Worm (Caenorhabditis elegans) whole organism, L2 larva: Measurements from ENCODE around the gene F01E11.3.

ENCODE experiments used
- C34F6.9 ChIP-seq: fragments of 150-350 bp; optimal IDR thresholded peaks from 2 replicates; lab custom pipeline; 2014; ENCODE audit warnings: missing biosample characterization, missing genetic modification characterization
- F13H6.1 ChIP-seq: sonication (generic microtip); optimal IDR thresholded peaks from 2 replicates; lab custom pipeline; 2016; ENCODE audit warnings: missing genetic modification characterization, missing compliant biosample characterization
- R02D3.7 ChIP-seq: fragments of 150-350 bp; optimal IDR thresholded peaks from 2 replicates; lab custom pipeline; 2014; ENCODE audit warnings: missing biosample characterization, missing genetic modification characterization
- Y55F3AM.14 ChIP-seq: fragments of 200-800 bp; sonication (Bioruptor generic); optimal IDR thresholded peaks from 2 replicates; lab custom pipeline; 2018; ENCODE audit warnings: mild to moderate bottlenecking, missing genetic modification characterization, missing compliant biosample characterization
- ZK546.5 ChIP-seq: sonication (generic microtip); optimal IDR thresholded peaks from 2 replicates; lab custom pipeline; 2017; ENCODE audit warnings: missing biosample characterization, missing genetic modification characterization
- alr-1 ChIP-seq: fragments of 150-350 bp; optimal IDR thresholded peaks from 2 replicates; lab custom pipeline; 2014; ENCODE audit warnings: missing biosample characterization, missing genetic modification characterization
- aly-2 ChIP-seq: fragments of 150-350 bp; optimal IDR thresholded peaks from 2 replicates; lab custom pipeline; 2014; ENCODE audit warnings: missing biosample characterization, missing genetic modification characterization
- ama-1 ChIP-seq: fragments of 150-350 bp; optimal IDR thresholded peaks from 2 replicates; lab custom pipeline; 2018; ENCODE audit warnings: inconsistent platforms
- blmp-1 ChIP-seq: sonication (generic microtip); optimal IDR thresholded peaks from 2 replicates; lab custom pipeline; 2017; ENCODE audit warnings: missing genetic modification characterization, mild to moderate bottlenecking, missing compliant biosample characterization, antibody characterized with exemption, moderate library complexity; ENCODE audit not compliant: insufficient read depth
- ceh-82 ChIP-seq: fragments of 150-350 bp; optimal IDR thresholded peaks from 2 replicates; lab custom pipeline; 2014; ENCODE audit warnings: missing biosample characterization, missing genetic modification characterization
- crh-2 ChIP-seq: sonication (generic microtip); optimal IDR thresholded peaks from 2 replicates; lab custom pipeline; 2017; ENCODE audit warnings: missing biosample characterization, missing genetic modification characterization
- dmd-4 ChIP-seq: sonication (generic microtip); optimal IDR thresholded peaks from 2 replicates; lab custom pipeline; 2017; ENCODE audit warnings: missing biosample characterization, missing genetic modification characterization
- egl-27 ChIP-seq: sonication (generic microtip); optimal IDR thresholded peaks from 3 replicates; lab custom pipeline; 2017; ENCODE audit warnings: missing biosample characterization, missing genetic modification reagents, missing genetic modification characterization
- elt-1 ChIP-seq: fragments of 150-350 bp; optimal IDR thresholded peaks from 2 replicates; lab custom pipeline; 2014; ENCODE audit warnings: missing biosample characterization, missing genetic modification characterization
- gmeb-1 ChIP-seq: fragments of 150-350 bp; optimal IDR thresholded peaks from 2 replicates; lab custom pipeline; 2014; ENCODE audit warnings: missing biosample characterization, missing genetic modification characterization
- lin-11 ChIP-seq: fragments of 150-350 bp; sonication (generic microtip); optimal IDR thresholded peaks from 2 replicates; lab custom pipeline; 2014; ENCODE audit warnings: missing biosample characterization, missing genetic modification characterization, inconsistent platforms, mixed read lengths
- lin-13 ChIP-seq: fragments of 150-350 bp; optimal IDR thresholded peaks from 2 replicates; lab custom pipeline; 2014; ENCODE audit warnings: missing biosample characterization, missing genetic modification reagents, missing genetic modification characterization
- lin-39 ChIP-seq: fragments of 150-350 bp; optimal IDR thresholded peaks from 2 replicates; lab custom pipeline; 2014; ENCODE audit warnings: missing biosample characterization, missing genetic modification reagents, missing genetic modification characterization
- mab-5 ChIP-seq: fragments of 150-350 bp; optimal IDR thresholded peaks from 2 replicates; lab custom pipeline; 2014; ENCODE audit warnings: missing biosample characterization, missing genetic modification characterization
- mbf-1 ChIP-seq: sonication (generic microtip); optimal IDR thresholded peaks from 2 replicates; lab custom pipeline; 2017; ENCODE audit warnings: missing biosample characterization, missing genetic modification characterization
- mdl-1 ChIP-seq, 2 experiments: fragments of 150-350 bp in 1 of 2; sonication (generic microtip) in 1 of 2; optimal IDR thresholded peaks; 2 replicates each; lab custom pipeline; 2017; ENCODE audit warnings: missing biosample characterization in 2 of 2, missing genetic modification characterization in 2 of 2
- nhr-10 ChIP-seq: sonication (generic microtip); optimal IDR thresholded peaks from 2 replicates; lab custom pipeline; 2017; ENCODE audit warnings: missing biosample characterization, missing genetic modification characterization
- nhr-11 ChIP-seq: fragments of 150-350 bp; optimal IDR thresholded peaks from 2 replicates; lab custom pipeline; 2014; ENCODE audit warnings: missing biosample characterization, missing genetic modification characterization
- nhr-12 ChIP-seq: fragments of 150-350 bp; optimal IDR thresholded peaks from 2 replicates; lab custom pipeline; 2014; ENCODE audit warnings: missing biosample characterization, missing genetic modification characterization
- nhr-21 ChIP-seq: fragments of 150-350 bp; optimal IDR thresholded peaks from 2 replicates; lab custom pipeline; 2014; ENCODE audit warnings: missing biosample characterization, missing genetic modification characterization
- nhr-23 ChIP-seq: fragments of 150-350 bp; optimal IDR thresholded peaks from 2 replicates; lab custom pipeline; 2014; ENCODE audit warnings: missing biosample characterization, missing genetic modification reagents, missing genetic modification characterization
- nhr-237 ChIP-seq: fragments of 150-350 bp; optimal IDR thresholded peaks from 2 replicates; lab custom pipeline; 2014; ENCODE audit warnings: missing biosample characterization, missing genetic modification characterization
- nhr-25 ChIP-seq: fragments of 150-350 bp; sonication (generic microtip); optimal IDR thresholded peaks from 3 replicates; lab custom pipeline; 2014; ENCODE audit warnings: missing biosample characterization, missing genetic modification characterization
- nhr-6 ChIP-seq: fragments of 150-350 bp; optimal IDR thresholded peaks from 2 replicates; lab custom pipeline; 2014; ENCODE audit warnings: missing biosample characterization, missing genetic modification characterization
- nhr-77 ChIP-seq: fragments of 150-350 bp; optimal IDR thresholded peaks from 2 replicates; lab custom pipeline; 2014; ENCODE audit warnings: missing biosample characterization, missing genetic modification characterization
- skn-1 ChIP-seq: sonication (generic microtip); optimal IDR thresholded peaks from 2 replicates; lab custom pipeline; 2017; ENCODE audit warnings: missing biosample characterization, missing genetic modification characterization
- sma-3 ChIP-seq: sonication (generic microtip); optimal IDR thresholded peaks from 2 replicates; lab custom pipeline; 2016; ENCODE audit warnings: missing genetic modification reagents, missing genetic modification characterization, missing compliant biosample characterization
- sma-9 ChIP-seq, 2 experiments: fragments of 150-350 bp in 1 of 2; sonication (generic microtip) in 1 of 2; optimal IDR thresholded peaks; 2 replicates each; lab custom pipeline; 2014 to 2016; ENCODE audit warnings: missing genetic modification characterization in 2 of 2, mild to moderate bottlenecking in 1 of 2, missing biosample characterization in 1 of 2, missing compliant biosample characterization in 1 of 2, missing genetic modification reagents in 1 of 2, moderate library complexity in 1 of 2
- snpc-4 ChIP-seq: fragments of 150-350 bp; optimal IDR thresholded peaks from 2 replicates; lab custom pipeline; 2014; ENCODE audit warnings: missing biosample characterization, missing genetic modification characterization
- unc-39 ChIP-seq: fragments of 150-350 bp; optimal IDR thresholded peaks from 2 replicates; lab custom pipeline; 2014; ENCODE audit warnings: missing biosample characterization, missing genetic modification characterization
- unc-62 ChIP-seq: fragments of 150-350 bp; optimal IDR thresholded peaks from 2 replicates; lab custom pipeline; 2014; ENCODE audit warnings: missing biosample characterization, missing genetic modification reagents, missing genetic modification characterization
- zag-1 ChIP-seq: fragments of 150-350 bp; optimal IDR thresholded peaks from 2 replicates; lab custom pipeline; 2014; ENCODE audit warnings: missing biosample characterization, missing genetic modification characterization
- ztf-1 ChIP-seq: fragments of 200-800 bp; sonication (Bioruptor generic); conservative IDR thresholded peaks from 2 replicates; pipeline ENCODE4 v1.3.6; 2022; ENCODE audit warnings: missing genetic modification characterization, missing compliant biosample characterization
- ztf-11 ChIP-seq: sonication (generic microtip); optimal IDR thresholded peaks from 2 replicates; lab custom pipeline; 2017; ENCODE audit warnings: missing biosample characterization, missing genetic modification characterization

F01E11.3 gene

DNA sequence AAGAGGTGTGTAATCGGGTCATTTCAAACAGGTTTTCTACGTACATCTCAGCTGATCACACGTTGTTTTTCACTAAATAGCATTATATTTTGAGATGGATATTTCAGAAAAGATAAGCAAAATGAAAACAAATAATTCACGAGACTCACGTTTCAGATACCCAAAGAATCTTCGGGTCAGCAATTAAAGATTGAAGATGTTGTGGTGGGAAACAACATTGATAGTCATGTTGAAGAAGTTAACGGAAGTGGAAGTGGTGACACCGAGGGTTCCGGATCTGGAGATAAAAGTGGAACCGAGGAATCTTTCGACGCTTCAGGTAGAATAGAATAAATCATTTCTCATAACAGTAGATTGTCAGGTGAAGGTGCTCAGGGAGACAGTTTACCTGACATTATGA, 26.4 kb upstream of the F01E11.3 start:
- no peak for TF ChIP-seq nhr-6 (tag; lab: Kevin White, UChicago)
- no peak for TF ChIP-seq blmp-1 (tag; lab: Kevin White, UChicago)
- no peak for TF ChIP-seq zag-1 (tag; lab: Kevin White, UChicago)
- no peak for TF ChIP-seq ama-1 (lab: Kevin White, UChicago)
- no peak for TF ChIP-seq ZK546.5 (tag; lab: Kevin White, UChicago)
- TF ChIP-seq gmeb-1 (tag; lab: Kevin White, UChicago): no peak
- TF ChIP-seq sma-3: no peak
- TF ChIP-seq mbf-1: no peak
- TF ChIP-seq ztf-1: no peak
- no peak for TF ChIP-seq unc-39
- no peak for TF ChIP-seq nhr-237
- no peak for TF ChIP-seq nhr-23 (tag; lab: Kevin White, UChicago)
- TF ChIP-seq ztf-11 (tag; lab: Kevin White, UChicago): no peak
- TF ChIP-seq F13H6.1 (tag; lab: Kevin White, UChicago): no peak
- TF ChIP-seq crh-2: no peak

DNA sequence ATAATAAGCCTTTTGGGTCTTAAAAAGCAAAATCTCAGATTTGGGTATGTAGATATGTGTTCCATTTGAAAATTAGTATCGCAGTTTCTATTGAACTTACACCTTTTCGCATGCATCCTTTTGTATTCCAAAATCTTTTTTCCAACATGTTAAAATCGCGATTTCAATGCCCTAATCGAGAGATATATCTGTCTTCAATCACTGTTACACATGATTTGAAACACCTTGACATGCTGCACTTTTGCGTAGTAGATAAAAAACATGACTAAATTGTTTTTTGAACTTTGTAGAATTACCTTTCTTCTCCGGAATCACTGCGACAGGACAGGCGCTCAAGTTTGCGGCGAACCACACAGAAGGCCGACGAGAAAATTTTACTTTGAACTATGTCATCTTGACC, 25.4 kb upstream of the F01E11.3 start:
- TF ChIP-seq lin-11 (tag; lab: Kevin White, UChicago): no peak
- peak; percentile 62 for TF ChIP-seq elt-1 (tag; lab: Kevin White, UChicago)
- peak; percentile 33 for TF ChIP-seq sma-3
- no peak for TF ChIP-seq mbf-1
- TF ChIP-seq nhr-10 (tag; lab: Kevin White, UChicago): no peak
- no peak for TF ChIP-seq nhr-237
- TF ChIP-seq sma-9 (GFP tag; optimal IDR thresholded peaks at IDR 0.05; lab: Kevin White, UChicago): peak; percentile 74
- TF ChIP-seq sma-9 (tag; optimal IDR thresholded peaks at IDR 0.05; lab: Kevin White, UChicago): no peak
- TF ChIP-seq crh-2: no peak
- TF ChIP-seq nhr-23 (tag; lab: Kevin White, UChicago): no peak
- TF ChIP-seq nhr-21 (tag; lab: Kevin White, UChicago): peak; percentile 34
- TF ChIP-seq, all 48 proteins: peak for 4

DNA sequence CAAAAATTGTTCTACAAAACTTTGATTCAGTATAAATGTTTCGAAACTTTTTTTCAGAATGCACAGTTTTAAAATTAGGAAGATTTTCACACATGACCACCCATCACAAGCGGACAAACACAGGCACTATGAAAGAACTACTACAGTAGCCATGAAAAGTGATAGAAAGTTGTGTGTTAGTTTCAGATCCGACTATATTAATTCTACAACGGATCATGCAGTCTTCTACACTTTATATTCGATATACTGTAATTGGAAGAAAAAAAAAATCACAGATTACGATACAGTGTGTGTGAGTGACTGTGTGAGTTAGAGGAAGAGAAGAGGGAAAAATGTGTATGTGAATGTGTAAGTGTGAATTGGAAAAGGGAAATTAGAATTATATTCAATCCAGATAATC, 20.4 kb upstream of the F01E11.3 start:
- TF ChIP-seq lin-11 (tag; lab: Kevin White, UChicago) (no peak), mbf-1 (no peak), ztf-1 (no peak), alr-1 (no peak), mab-5 (tag; lab: Kevin White, UChicago) (no peak), blmp-1 (tag; lab: Kevin White, UChicago) (no peak), R02D3.7 (tag; lab: Kevin White, UChicago) (no peak), Y55F3AM.14 (GFP tag; lab: Kevin White, UChicago) (no peak), dmd-4 (no peak), nhr-10 (tag; lab: Kevin White, UChicago) (no peak), unc-39 (no peak), ztf-11 (tag; lab: Kevin White, UChicago) (no peak), mdl-1 (tag; optimal IDR thresholded peaks at IDR 0.05; lab: Kevin White, UChicago) (no peak), skn-1 (tag; lab: Kevin White, UChicago) (no peak), C34F6.9 (tag; lab: Kevin White, UChicago) (no peak)

DNA sequence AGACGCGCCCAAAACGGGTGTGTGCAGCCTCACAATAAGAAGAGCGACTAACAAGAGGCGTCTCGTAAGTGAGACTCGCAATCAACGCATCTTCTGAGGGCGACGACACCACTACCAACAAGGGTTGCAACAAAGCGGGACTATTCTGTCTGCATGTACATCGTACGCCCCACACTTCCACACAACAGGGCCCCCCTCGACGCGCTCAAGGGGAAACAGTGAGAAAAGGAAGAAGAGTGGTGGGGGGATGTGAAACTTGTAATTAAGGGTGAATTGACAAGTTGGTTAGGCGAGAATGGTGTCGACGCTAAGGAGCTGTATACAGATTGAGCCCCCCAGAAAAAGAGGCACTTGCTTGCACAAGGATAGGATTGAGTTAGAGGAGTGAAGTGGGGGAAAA, 13.8 kb upstream of the F01E11.3 start:
- TF ChIP-seq nhr-11 (tag; lab: Kevin White, UChicago): no peak
- TF ChIP-seq nhr-77 (tag; lab: Kevin White, UChicago): no peak
- TF ChIP-seq lin-11 (tag; lab: Kevin White, UChicago): no peak
- no peak for TF ChIP-seq aly-2 (tag; lab: Kevin White, UChicago)
- no peak for TF ChIP-seq gmeb-1 (tag; lab: Kevin White, UChicago)
- TF ChIP-seq nhr-12 (tag; lab: Kevin White, UChicago): no peak
- no peak for TF ChIP-seq nhr-6 (tag; lab: Kevin White, UChicago)
- no peak for TF ChIP-seq elt-1 (tag; lab: Kevin White, UChicago)
- TF ChIP-seq mdl-1 (tag; optimal IDR thresholded peaks at IDR 0.05; lab: Kevin White, UChicago): no peak

DNA sequence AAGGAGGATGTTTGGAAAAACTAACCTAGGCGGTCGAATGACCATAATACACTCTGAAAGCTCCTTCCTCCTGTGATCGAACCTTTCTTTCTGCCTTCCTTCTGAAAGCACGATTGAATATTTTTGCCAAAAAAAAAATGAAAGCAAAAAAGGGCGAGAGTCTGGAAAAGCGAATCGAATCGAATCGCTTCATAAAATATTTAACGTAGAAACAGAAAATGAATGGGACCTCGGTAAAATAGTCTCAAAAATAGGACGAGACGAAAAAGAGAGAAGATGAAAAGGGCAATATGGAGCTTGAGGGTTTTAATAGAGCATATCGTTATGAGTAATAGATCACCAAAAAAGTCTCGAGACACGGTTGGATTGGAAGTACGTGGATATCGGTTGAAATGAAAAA, 10.9 kb upstream of the F01E11.3 start, which contains the start of gene inx-1:
Gene inx-1 (minus strand): TSS at position 101 of the 400 bp plus-strand sequence.
- TF ChIP-seq sma-9 (GFP tag; optimal IDR thresholded peaks at IDR 0.05; lab: Kevin White, UChicago) (no peak), sma-9 (tag; optimal IDR thresholded peaks at IDR 0.05; lab: Kevin White, UChicago) (no peak), dmd-4 (no peak), nhr-25 (tag; lab: Kevin White, UChicago) (no peak), F13H6.1 (tag; lab: Kevin White, UChicago) (no peak), unc-62 (GFP tag; lab: Kevin White, UChicago) (no peak), snpc-4 (tag; lab: Kevin White, UChicago) (no peak), lin-13 (GFP tag; lab: Kevin White, UChicago) (no peak), ceh-82 (tag; lab: Kevin White, UChicago) (no peak), R02D3.7 (tag; lab: Kevin White, UChicago) (no peak), egl-27 (tag; lab: Kevin White, UChicago) (no peak), lin-39 (no peak), nhr-23 (tag; lab: Kevin White, UChicago) (no peak), mbf-1 (no peak), aly-2 (tag; lab: Kevin White, UChicago) (no peak), nhr-10 (tag; lab: Kevin White, UChicago) (no peak), unc-39 (no peak), nhr-77 (tag; lab: Kevin White, UChicago) (no peak)
